Worm (Caenorhabditis elegans) whole organism, midembryonic: ENCODE data around the gene dot-1.5.

Source experiments
- T22C8.4 ChIP-seq: fragments of 200-800 bp; sonication (Bioruptor generic); IDR thresholded peaks from 2 replicates; pipeline ENCODE4 v1.3.6; 2022; ENCODE audit warnings: missing genetic modification characterization, missing compliant biosample characterization
- cog-1 ChIP-seq: sonication (generic microtip); optimal IDR thresholded peaks from 2 replicates; lab custom pipeline; 2016; ENCODE audit warnings: missing genetic modification characterization, missing compliant biosample characterization
- flt-1 ChIP-seq: fragments of 200-800 bp; sonication (Bioruptor generic); IDR thresholded peaks from 2 replicates; pipeline ENCODE4 v1.3.6; 2022; ENCODE audit warnings: missing genetic modification characterization, missing compliant biosample characterization
- klf-2 ChIP-seq: fragments of 200-800 bp; sonication (Bioruptor generic); conservative IDR thresholded peaks from 2 replicates; pipeline ENCODE4 v1.3.6; 2022; ENCODE audit warnings: missing genetic modification reagents, missing genetic modification characterization, missing compliant biosample characterization
- med-1 ChIP-seq: sonication (generic microtip); optimal IDR thresholded peaks from 2 replicates; lab custom pipeline; 2017; ENCODE audit warnings: missing genetic modification characterization, mild to moderate bottlenecking, missing compliant biosample characterization, antibody characterized with exemption, missing genetic modification reagents; ENCODE audit not compliant: insufficient read depth
- ref-1 ChIP-seq: fragments of 200-800 bp; sonication (Bioruptor generic); conservative IDR thresholded peaks from 2 replicates; pipeline ENCODE4 v1.3.6; 2022; ENCODE audit warnings: missing genetic modification reagents, missing genetic modification characterization, missing compliant biosample characterization
- tab-1 ChIP-seq: fragments of 200-800 bp; sonication (Bioruptor generic); IDR thresholded peaks from 2 replicates; pipeline ENCODE4 v1.3.6; 2022; ENCODE audit warnings: missing genetic modification characterization, missing compliant biosample characterization
- ztf-23 ChIP-seq: fragments of 200-800 bp; sonication (Bioruptor generic); IDR thresholded peaks from 2 replicates; pipeline ENCODE4 v1.3.6; 2022; ENCODE audit warnings: missing genetic modification reagents, missing genetic modification characterization, missing compliant biosample characterization
- ztf-29 ChIP-seq: fragments of 200-800 bp; sonication (Bioruptor generic); IDR thresholded peaks from 2 replicates; pipeline ENCODE4 v1.3.6; 2022; ENCODE audit warnings: missing genetic modification reagents, missing genetic modification characterization, missing compliant biosample characterization

The dot-1.5 gene

DNA sequence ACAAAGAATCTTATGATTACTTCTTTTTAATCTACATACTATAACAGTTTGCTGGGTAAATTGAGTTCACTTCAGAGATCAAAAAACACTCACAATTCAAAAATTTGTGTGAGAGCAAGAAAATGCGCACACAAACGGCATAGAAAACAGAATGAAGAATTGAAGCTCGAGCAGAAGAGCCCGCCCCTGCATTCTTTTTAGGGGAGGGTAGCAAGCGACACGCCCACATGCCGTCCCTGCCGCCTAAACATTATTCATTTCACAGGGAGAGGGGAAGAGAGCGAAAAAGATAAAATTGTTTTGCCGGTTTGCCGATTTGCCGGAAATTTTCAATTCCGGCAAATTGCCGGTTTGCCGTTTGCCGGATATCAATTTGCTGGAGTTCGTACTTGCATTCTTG, 7.9 kb upstream of the dot-1.5 start:
- TF ChIP-seq flt-1 (GFP tag; lab: Robert Waterston, UW) (peak; percentile 8; the same call in 1 of the 2 replicates), med-1 (no peak), tab-1 (0 out of 2 replicates have a peak, but pooled peaks have one; percentile 48), cog-1 (no peak), ztf-23 (GFP tag; lab: Robert Waterston, UW) (peak; percentile 71), klf-2 (GFP tag; lab: Robert Waterston, UW) (no peak), T22C8.4 (GFP tag; lab: Robert Waterston, UW) (peak; percentile 39; the same call in 1 of the 2 replicates), ref-1 (no peak), ztf-29 (no peak; the same call in 1 of the 2 replicates)

DNA sequence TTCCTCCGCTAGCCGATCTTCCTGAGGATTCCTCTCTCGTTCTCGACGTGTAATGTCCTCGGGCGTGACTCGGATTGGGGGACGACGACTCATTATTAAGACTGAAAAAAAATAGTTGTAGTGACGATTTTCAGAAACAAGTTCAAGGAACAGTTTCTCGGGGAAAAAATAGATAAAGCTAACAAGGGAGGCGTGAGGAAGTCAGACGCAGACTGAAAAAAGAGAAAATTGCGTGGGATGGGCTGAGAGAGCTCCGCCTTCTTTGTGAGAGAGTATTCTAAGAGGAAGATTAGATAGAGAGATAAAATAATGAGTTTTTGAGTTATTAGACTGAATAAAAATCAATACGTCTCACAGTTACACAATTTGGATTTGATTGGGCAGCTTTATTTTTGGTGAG, 4.0 kb upstream of the dot-1.5 start, which contains the start of gene ZC53.1:
TSS of gene ZC53.1 (minus strand) at position 101 of the 400 bp plus-strand sequence.
- TF ChIP-seq klf-2 (GFP tag; lab: Robert Waterston, UW) (no peak), ztf-23 (GFP tag; lab: Robert Waterston, UW) (no peak), T22C8.4 (GFP tag; lab: Robert Waterston, UW) (no peak)

DNA sequence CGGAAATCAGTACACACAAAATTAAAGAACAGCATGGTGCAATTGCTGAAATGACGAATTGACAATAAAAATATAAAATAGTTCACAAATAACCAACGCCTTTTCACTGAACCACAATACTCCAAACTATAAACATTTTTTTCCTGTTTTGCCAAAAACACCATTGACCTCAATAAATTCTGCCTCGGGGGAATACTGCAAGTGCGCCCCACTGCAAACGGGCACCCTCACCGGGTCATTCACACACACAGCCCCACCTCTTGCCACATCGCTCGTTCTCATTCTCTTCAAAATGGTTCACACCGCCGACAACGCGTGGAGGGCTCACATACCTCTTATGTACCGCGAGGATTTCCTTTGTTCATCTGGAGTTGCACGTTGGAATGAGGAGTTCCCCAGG, 2.2 kb upstream of the dot-1.5 start, which contains the start of gene rgs-9:
TSS of gene rgs-9 (plus strand) at position 237 of the 400 bp plus-strand sequence.
- no peak for TF ChIP-seq flt-1 (GFP tag; lab: Robert Waterston, UW)
- TF ChIP-seq ztf-29: no peak
- no peak for TF ChIP-seq T22C8.4 (GFP tag; lab: Robert Waterston, UW)
- TF ChIP-seq tab-1: no peak
- TF ChIP-seq med-1: no peak
- no peak for TF ChIP-seq klf-2 (GFP tag; lab: Robert Waterston, UW)
- TF ChIP-seq cog-1: no peak
- no peak for TF ChIP-seq ref-1
- TF ChIP-seq ztf-23 (GFP tag; lab: Robert Waterston, UW): no peak

DNA sequence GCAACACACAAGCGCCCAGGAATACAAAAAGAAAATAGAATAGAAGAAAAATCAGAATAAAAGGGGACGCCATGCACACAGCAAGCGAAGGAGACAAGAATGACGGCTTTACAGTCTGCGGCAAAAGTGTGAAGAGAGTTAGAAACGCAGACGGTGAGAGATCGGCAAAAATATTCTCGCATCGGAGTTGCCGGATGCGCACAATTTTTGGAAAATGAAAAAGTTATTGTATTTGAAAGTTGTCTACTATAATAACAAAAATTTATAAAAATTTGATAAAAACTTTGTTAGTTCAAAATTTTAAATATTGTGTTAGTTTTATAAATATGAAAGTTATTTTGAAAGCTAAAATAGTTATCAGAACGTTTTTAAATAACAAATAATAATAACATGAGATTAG, 5.0 kb downstream of the dot-1.5 start, which contains the start of gene ZC53.22:
TSS of gene ZC53.22 (minus strand) at position 101 of the 400 bp plus-strand sequence.
- no peak for TF ChIP-seq tab-1
- no peak for TF ChIP-seq cog-1
- TF ChIP-seq med-1: no peak
- TF ChIP-seq flt-1 (GFP tag; lab: Robert Waterston, UW): no peak
- no peak for TF ChIP-seq T22C8.4 (GFP tag; lab: Robert Waterston, UW)
- TF ChIP-seq ref-1: no peak
- TF ChIP-seq ztf-29: no peak
- TF ChIP-seq ztf-23 (GFP tag; lab: Robert Waterston, UW): no peak
- no peak for TF ChIP-seq klf-2 (GFP tag; lab: Robert Waterston, UW)

DNA sequence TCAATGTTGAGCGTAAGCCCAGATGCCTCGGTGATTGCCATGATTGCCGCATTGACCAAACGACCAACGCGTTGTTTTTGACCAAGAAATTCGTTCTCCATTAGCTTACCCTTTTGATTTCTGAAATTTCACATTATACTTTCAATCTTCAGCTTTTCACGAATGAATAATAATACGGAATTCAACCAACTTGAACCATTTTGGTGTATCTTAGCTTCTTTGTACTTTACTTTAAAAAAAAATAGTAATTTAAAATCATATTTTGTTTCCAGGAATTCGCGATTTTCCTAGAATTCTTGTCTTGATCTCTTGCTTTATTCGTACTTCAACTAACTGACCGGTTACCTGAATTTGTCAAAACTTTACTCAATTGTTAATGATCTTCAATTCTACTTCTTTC, 6.9 kb downstream of the dot-1.5 start, which contains the start of gene ZC53.2:
TSS of gene ZC53.2 (minus strand) at position 101 of the 400 bp plus-strand sequence.
- TF ChIP-seq ztf-29 (no peak), cog-1 (no peak), klf-2 (GFP tag; lab: Robert Waterston, UW) (no peak), med-1 (no peak), tab-1 (no peak), T22C8.4 (GFP tag; lab: Robert Waterston, UW) (no peak), flt-1 (GFP tag; lab: Robert Waterston, UW) (no peak), ztf-23 (GFP tag; lab: Robert Waterston, UW) (no peak), ref-1 (no peak)

ce11 chrX:1933527-1933926, 16.3 kb downstream of the dot-1.5 start:
- peak; percentile 99 for TF ChIP-seq ztf-23 (GFP tag; lab: Robert Waterston, UW)

ce11 chrX:1935438-1935837, 18.2 kb downstream of the dot-1.5 start:
- TF ChIP-seq ztf-29: no peak

DNA sequence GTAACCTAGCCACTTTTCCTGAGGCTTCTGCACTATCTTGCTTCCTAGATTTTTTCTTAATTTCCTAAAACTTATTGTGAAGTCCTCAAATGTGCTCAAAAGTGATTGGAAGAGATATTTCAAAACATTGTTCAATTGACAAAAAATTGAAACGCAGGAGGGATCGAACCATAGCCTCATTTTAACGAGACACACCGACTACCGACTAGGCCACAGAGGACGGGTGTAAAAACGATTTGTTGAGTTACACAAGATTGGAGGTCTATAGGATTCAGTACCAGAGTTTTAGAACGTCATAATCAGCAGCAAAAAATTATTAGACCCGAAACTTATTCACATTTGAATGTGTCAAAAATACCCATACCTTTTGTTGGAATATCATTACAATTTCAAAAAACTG, 22.0 kb downstream of the dot-1.5 start:
- TF ChIP-seq ref-1 (no peak), tab-1 (no peak), flt-1 (GFP tag; lab: Robert Waterston, UW) (no peak), klf-2 (GFP tag; lab: Robert Waterston, UW) (no peak), T22C8.4 (GFP tag; lab: Robert Waterston, UW) (no peak), ztf-29 (no peak), cog-1 (no peak), ztf-23 (GFP tag; lab: Robert Waterston, UW) (no peak), med-1 (no peak)

- TF ChIP-seq ztf-29 (no peak), med-1 (no peak), klf-2 (GFP tag; lab: Robert Waterston, UW) (no peak), ref-1 (no peak), T22C8.4 (GFP tag; lab: Robert Waterston, UW) (no peak), cog-1 (no peak), tab-1 (no peak), flt-1 (GFP tag; lab: Robert Waterston, UW) (no peak), ztf-23 (GFP tag; lab: Robert Waterston, UW) (no peak)
These were observed 22.6 kb downstream of the dot-1.5 start, which contains the start of gene Y59E1A.4 for ce11 chrX:1939887-1940286. Gene Y59E1A.4, minus strand, starts transcription at chrX:1939987.

DNA sequence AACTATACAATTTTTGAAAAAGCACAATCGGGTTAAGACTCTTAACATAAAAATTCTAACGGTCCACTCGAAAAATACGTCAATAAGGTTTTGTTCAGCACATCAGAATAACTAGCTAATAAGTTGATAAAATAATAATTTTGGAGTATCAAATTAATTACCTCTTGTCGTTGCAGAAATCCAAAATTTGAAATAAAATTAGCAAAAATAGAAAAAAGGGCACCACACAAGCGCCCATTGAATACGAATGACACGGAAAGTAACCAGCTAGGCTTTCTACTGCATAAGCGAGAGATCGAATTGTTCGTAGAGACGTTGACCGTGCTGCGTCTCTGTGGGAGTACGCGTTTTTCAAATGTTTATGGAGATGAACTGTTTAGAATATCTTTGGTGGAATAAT, 41.8 kb downstream of the dot-1.5 start:
- TF ChIP-seq tab-1: no peak
- TF ChIP-seq cog-1: no peak
- TF ChIP-seq flt-1 (GFP tag; lab: Robert Waterston, UW): no peak
- no peak for TF ChIP-seq ztf-23 (GFP tag; lab: Robert Waterston, UW)
- TF ChIP-seq klf-2 (GFP tag; lab: Robert Waterston, UW): no peak
- TF ChIP-seq ztf-29: no peak
- no peak for TF ChIP-seq T22C8.4 (GFP tag; lab: Robert Waterston, UW)
- no peak for TF ChIP-seq ref-1
- no peak for TF ChIP-seq med-1
